Fruit fly (Drosophila melanogaster): ENCODE results near the gene rpk.

rpk gene

dm6 chr3R:4645457-4646082, at the start of gene rpk, which contains the start of gene Dlip2 (continued):
- TF ChIP-seq HLH4C (GFP tag; IDR thresholded peaks at IDR 0.05; ENCODE audit: partially characterized antibody) (peak; percentile 85), Sry-δ (GFP tag; optimal IDR thresholded peaks at IDR 0.05) (peak; percentile 63), CG11247 (GFP tag; IDR thresholded peaks at IDR 0.05) (no peak), CG1603 (tag; optimal IDR thresholded peaks at IDR 0.05) (peak; percentile 47), org-1 (GFP tag; optimal IDR thresholded peaks at IDR 0.05) (no peak), CG8290 (GFP tag; optimal IDR thresholded peaks at IDR 0.05) (no peak), CG8290 (tag; optimal IDR thresholded peaks at IDR 0.05) (no peak), Bdp1 (GFP tag; optimal IDR thresholded peaks at IDR 0.05) (no peak), Dad (GFP tag; optimal IDR thresholded peaks at IDR 0.05) (no peak), Mrtf (GFP tag; IDR thresholded peaks at IDR 0.05) (no peak), Med (GFP tag) (peak; percentile 55), fd96Cb (tag; optimal IDR thresholded peaks at IDR 0.05) (no peak), dm (GFP tag; optimal IDR thresholded peaks at IDR 0.05) (no peak), toy (GFP tag; IDR thresholded peaks at IDR 0.05) (no peak), Nf-YB (GFP tag; optimal IDR thresholded peaks at IDR 0.05) (no peak), ato (GFP tag; IDR thresholded peaks at IDR 0.05; ENCODE audit: partially characterized antibody) (peak; percentile 89), CG2129 (GFP tag; IDR thresholded peaks at IDR 0.05; ENCODE audit: partially characterized antibody) (peak; percentile 71), hbn (GFP tag; IDR thresholded peaks at IDR 0.05; ENCODE audit: partially characterized antibody) (peak; percentile 88), Atf6 (GFP tag; IDR thresholded peaks at IDR 0.05) (no peak), CG1792 (GFP tag; optimal IDR thresholded peaks at IDR 0.05) (no peak), fd64A (GFP tag; optimal IDR thresholded peaks at IDR 0.05) (no peak), CG11560 (tag; IDR thresholded peaks at IDR 0.05) (no peak), nerfin-1 (tag; optimal IDR thresholded peaks at IDR 0.05) (no peak), CG8944 (GFP tag; optimal IDR thresholded peaks at IDR 0.05) (no peak), nmo (GFP tag; optimal IDR thresholded peaks at IDR 0.05) (peak; percentile 45), cg (GFP tag; optimal IDR thresholded peaks at IDR 0.05) (no peak), chif (GFP tag; optimal IDR thresholded peaks at IDR 0.05) (no peak), CG16813 (GFP tag; IDR thresholded peaks at IDR 0.05; ENCODE audit: partially characterized antibody) (peak; percentile 82), MBD-R2 (GFP tag; IDR thresholded peaks at IDR 0.05) (peak; percentile 71), Hand (GFP tag; optimal IDR thresholded peaks at IDR 0.05) (no peak), Bgb (GFP tag; IDR thresholded peaks at IDR 0.05; ENCODE audit: partially characterized antibody) (peak; percentile 92), Sox102F (GFP tag; optimal IDR thresholded peaks at IDR 0.05) (no peak), CG30403 (GFP tag; optimal IDR thresholded peaks at IDR 0.05) (no peak), ttk (GFP tag; IDR thresholded peaks at IDR 0.05) (no peak), MTF-1 (GFP tag; optimal IDR thresholded peaks at IDR 0.05; ENCODE audit: borderline replicate concordance) (no peak), prd (optimal IDR thresholded peaks at IDR 0.05) (no peak), prd (GFP tag; IDR thresholded peaks at IDR 0.05) (no peak), eve (GFP tag; optimal IDR thresholded peaks at IDR 0.05) (no peak), Mes4 (GFP tag; optimal IDR thresholded peaks at IDR 0.05) (no peak), z (GFP tag; IDR thresholded peaks at IDR 0.05) (no peak), phol (tag; optimal IDR thresholded peaks at IDR 0.05) (peak; percentile 90), CG13894 (tag; optimal IDR thresholded peaks at IDR 0.05) (no peak), zen (tag; optimal IDR thresholded peaks at IDR 0.05) (peak; percentile 44), Neu2 (GFP tag; optimal IDR thresholded peaks at IDR 0.05; ENCODE audit: borderline replicate concordance) (no peak), CG8924 (tag; optimal IDR thresholded peaks at IDR 0.05) (peak; percentile 30), sens (GFP tag) (peak; percentile 74), Hr78 (GFP tag; optimal IDR thresholded peaks at IDR 0.05) (no peak), jumu (GFP tag; optimal IDR thresholded peaks at IDR 0.05) (no peak), gfzf (GFP tag; optimal IDR thresholded peaks at IDR 0.05) (peak; percentile 7), ase (GFP tag; IDR thresholded peaks at IDR 0.05) (no peak)
